Worm (Caenorhabditis elegans) whole organism, early embryonic: Measurements from ENCODE around the gene phat-8.

Source experiments
- B0310.2 ChIP-seq: sonication (generic microtip); optimal IDR thresholded peaks from 2 replicates; lab custom pipeline; 2016; ENCODE audit warnings: mild to moderate bottlenecking, missing genetic modification characterization, missing compliant biosample characterization
- ama-1 ChIP-seq: fragments of 150-350 bp; optimal IDR thresholded peaks from 2 replicates; lab custom pipeline; 2014
- ets-7 ChIP-seq: sonication (generic microtip); optimal IDR thresholded peaks from 2 replicates; lab custom pipeline; 2016; ENCODE audit warnings: missing genotype, missing genetic modification characterization, missing compliant biosample characterization
- flt-1 ChIP-seq: fragments of 200-800 bp; sonication (Bioruptor generic); IDR thresholded peaks from 2 replicates; pipeline ENCODE4 v1.3.6; 2022; ENCODE audit warnings: missing genetic modification characterization, missing compliant biosample characterization
- hmbx-1 ChIP-seq: sonication (generic microtip); optimal IDR thresholded peaks from 2 replicates; lab custom pipeline; 2016; ENCODE audit warnings: mild to moderate bottlenecking, missing genetic modification characterization, missing compliant biosample characterization
- hmg-4 ChIP-seq: fragments of 200-800 bp; sonication (Bioruptor generic); optimal IDR thresholded peaks from 2 replicates; lab custom pipeline; 2018; ENCODE audit warnings: mild to moderate bottlenecking, missing genetic modification characterization, missing compliant biosample characterization
- pes-1 ChIP-seq: fragments of 200-800 bp; sonication (Bioruptor generic); IDR thresholded peaks from 2 replicates; pipeline ENCODE4 v1.3.6; 2022; ENCODE audit warnings: missing genetic modification reagents, missing genetic modification characterization, missing compliant biosample characterization
- scrt-1 ChIP-seq: fragments of 200-800 bp; sonication (Bioruptor generic); IDR thresholded peaks from 2 replicates; pipeline ENCODE4 v1.3.6; 2022; ENCODE audit warnings: missing genetic modification characterization, missing compliant biosample characterization
- sea-1 ChIP-seq: fragments of 200-800 bp; sonication (Bioruptor generic); conservative IDR thresholded peaks from 2 replicates; pipeline ENCODE4 v1.3.6; 2022; ENCODE audit warnings: missing genetic modification characterization, missing compliant biosample characterization
- tra-4 ChIP-seq: sonication (generic microtip); optimal IDR thresholded peaks from 2 replicates; lab custom pipeline; 2017; ENCODE audit warnings: missing genetic modification characterization, missing compliant biosample characterization

- TF ChIP-seq ama-1 (lab: Kevin White, UChicago) (no peak), hmbx-1 (tag; lab: Kevin White, UChicago) (no peak), pes-1 (GFP tag; lab: Robert Waterston, UW) (no peak), flt-1 (no peak), sea-1 (GFP tag; lab: Robert Waterston, UW) (no peak), tra-4 (tag; lab: Kevin White, UChicago) (no peak), ets-7 (no peak), B0310.2 (tag; lab: Kevin White, UChicago) (no peak), scrt-1 (GFP tag; lab: Robert Waterston, UW) (no peak), hmg-4 (GFP tag; lab: Kevin White, UChicago) (no peak)
Measured at ce11 chrII:12502784-12503183, 31.2 kb downstream of the phat-8 start, which contains the start of gene ador-1.
